Fruit fly (Drosophila melanogaster) whole organism, embryonic: ENCODE results near the gene Gcn5.

ENCODE experiments used
- Atf-2 ChIP-seq: fragments of 200-800 bp; sonication (Bioruptor generic); optimal IDR thresholded peaks from 2 replicates; lab custom pipeline; 2016; ENCODE audit warnings: missing biosample characterization, missing genetic modification characterization
- Blimp-1 ChIP-seq: fragments of 200-800 bp; sonication (Bioruptor generic); optimal IDR thresholded peaks from 3 replicates; lab custom pipeline; 2018; ENCODE audit warnings: missing biosample characterization, missing genetic modification characterization, mild to moderate bottlenecking, moderate library complexity, missing genetic modification reagents
- CG10462 ChIP-seq: fragments of 200-800 bp; sonication (Bioruptor generic); optimal IDR thresholded peaks from 2 replicates; lab custom pipeline; 2016; ENCODE audit warnings: missing biosample characterization, missing genetic modification characterization
- CG10565 ChIP-seq: fragments of 200-800 bp; sonication (Bioruptor generic); optimal IDR thresholded peaks from 3 replicates; lab custom pipeline; 2016; ENCODE audit warnings: missing biosample characterization, mild to moderate bottlenecking, missing genetic modification characterization
- CG10654 ChIP-seq: fragments of 200-800 bp; sonication (Bioruptor generic); optimal IDR thresholded peaks from 2 replicates; lab custom pipeline; 2016; ENCODE audit warnings: missing biosample characterization, missing genetic modification characterization
- CG12155 ChIP-seq: fragments of 200-800 bp; sonication (Bioruptor generic); optimal IDR thresholded peaks from 3 replicates; lab custom pipeline; 2016; ENCODE audit warnings: missing biosample characterization, missing genetic modification characterization
- CG12744 ChIP-seq: fragments of 200-800 bp; sonication (Bioruptor generic); optimal IDR thresholded peaks from 2 replicates; lab custom pipeline; 2016; ENCODE audit warnings: missing biosample characterization, missing genetic modification characterization
- CG13424 ChIP-seq: fragments of 200-800 bp; sonication (Bioruptor generic); optimal IDR thresholded peaks from 2 replicates; lab custom pipeline; 2019; ENCODE audit warnings: missing biosample characterization, mild to moderate bottlenecking, missing genetic modification characterization, moderate library complexity
- CG14710 ChIP-seq: fragments of 200-800 bp; sonication (Bioruptor generic); optimal IDR thresholded peaks from 3 replicates; lab custom pipeline; 2019; ENCODE audit warnings: missing biosample characterization, mild to moderate bottlenecking, missing genetic modification characterization, moderate library complexity
- CG16863 ChIP-seq: fragments of 200-800 bp; sonication (Bioruptor generic); optimal IDR thresholded peaks from 3 replicates; lab custom pipeline; 2016; ENCODE audit warnings: missing biosample characterization, missing genetic modification characterization
- CG17385 ChIP-seq: fragments of 200-800 bp; sonication (Bioruptor generic); optimal IDR thresholded peaks from 3 replicates; lab custom pipeline; 2018; ENCODE audit warnings: missing biosample characterization, mild to moderate bottlenecking, missing genetic modification characterization
- CG17568 ChIP-seq: fragments of 200-800 bp; sonication (Bioruptor generic); optimal IDR thresholded peaks from 2 replicates; lab custom pipeline; 2018; ENCODE audit warnings: missing biosample characterization, mild to moderate bottlenecking, missing genetic modification characterization, moderate library complexity
- CG17829 ChIP-seq: fragments of 200-800 bp; optimal IDR thresholded peaks from 2 replicates; lab custom pipeline; 2019; ENCODE audit warnings: missing biosample characterization, mild to moderate bottlenecking, missing genetic modification characterization, moderate library complexity
- CG18764 ChIP-seq: fragments of 200-800 bp; sonication (Bioruptor generic); optimal IDR thresholded peaks from 3 replicates; lab custom pipeline; 2016; ENCODE audit warnings: missing biosample characterization, missing genetic modification characterization
- CG2116 ChIP-seq: fragments of 200-800 bp; sonication (Bioruptor generic); optimal IDR thresholded peaks from 3 replicates; lab custom pipeline; 2018; ENCODE audit warnings: missing biosample characterization, mild to moderate bottlenecking, missing genetic modification characterization
- CG33213 ChIP-seq: fragments of 200-800 bp; sonication (Bioruptor generic); optimal IDR thresholded peaks from 3 replicates; lab custom pipeline; 2016; ENCODE audit warnings: missing biosample characterization, missing genetic modification characterization
- CG33557 ChIP-seq: fragments of 200-800 bp; sonication (Bioruptor generic); optimal IDR thresholded peaks from 2 replicates; lab custom pipeline; 2019; ENCODE audit warnings: missing biosample characterization, mild to moderate bottlenecking, missing genetic modification characterization, moderate library complexity
- CG34376 ChIP-seq: fragments of 200-800 bp; sonication (Bioruptor generic); optimal IDR thresholded peaks from 2 replicates; lab custom pipeline; 2018; ENCODE audit warnings: missing biosample characterization, mild to moderate bottlenecking, missing genetic modification characterization
- CG6175 ChIP-seq: fragments of 200-800 bp; sonication (Bioruptor generic); IDR thresholded peaks from 3 replicates; pipeline ENCODE4 v1.3.6; 2022; ENCODE audit warnings: missing biosample characterization, missing genetic modification characterization
- CG6765 ChIP-seq: fragments of 200-800 bp; sonication (Bioruptor generic); optimal IDR thresholded peaks from 3 replicates; lab custom pipeline; 2017; ENCODE audit warnings: missing biosample characterization, mild to moderate bottlenecking, missing genetic modification characterization
- CG7745 ChIP-seq: fragments of 200-800 bp; sonication (Bioruptor generic); optimal IDR thresholded peaks from 2 replicates; lab custom pipeline; 2018; ENCODE audit warnings: missing biosample characterization, mild to moderate bottlenecking, missing genetic modification characterization, moderate library complexity
- CG8089 ChIP-seq: fragments of 200-800 bp; sonication (Bioruptor generic); optimal IDR thresholded peaks from 3 replicates; lab custom pipeline; 2016; ENCODE audit warnings: missing biosample characterization, missing genetic modification characterization
- CG8924 ChIP-seq: fragments of 200-800 bp; optimal IDR thresholded peaks from 3 replicates; lab custom pipeline; 2019; ENCODE audit warnings: missing biosample characterization, mild to moderate bottlenecking, missing genetic modification characterization, moderate library complexity
- CG8944 ChIP-seq: fragments of 200-800 bp; sonication (Bioruptor generic); optimal IDR thresholded peaks from 3 replicates; lab custom pipeline; 2016; ENCODE audit warnings: missing biosample characterization, missing genetic modification characterization
- CG9215 ChIP-seq: fragments of 200-800 bp; sonication (Bioruptor generic); IDR thresholded peaks from 2 replicates; pipeline ENCODE4 v1.3.6; 2022; ENCODE audit warnings: missing biosample characterization, missing genetic modification characterization
- CG9609 ChIP-seq: fragments of 200-800 bp; sonication (Bioruptor generic); optimal IDR thresholded peaks from 3 replicates; lab custom pipeline; 2016; ENCODE audit warnings: missing biosample characterization, missing genetic modification characterization
- CG9727 ChIP-seq: fragments of 200-800 bp; sonication (Bioruptor generic); optimal IDR thresholded peaks from 3 replicates; lab custom pipeline; 2017; ENCODE audit warnings: missing biosample characterization, mild to moderate bottlenecking, missing genetic modification characterization
- D19B ChIP-seq: fragments of 200-800 bp; sonication (Bioruptor generic); optimal IDR thresholded peaks from 2 replicates; lab custom pipeline; 2017; ENCODE audit warnings: missing biosample characterization, mild to moderate bottlenecking, missing genetic modification characterization
- Dek ChIP-seq: fragments of 200-800 bp; sonication (Bioruptor generic); optimal IDR thresholded peaks from 3 replicates; lab custom pipeline; 2019; ENCODE audit warnings: missing biosample characterization, mild to moderate bottlenecking, missing genetic modification characterization, moderate library complexity
- Ets65A ChIP-seq: fragments of 200-800 bp; sonication (Bioruptor generic); peaks from one replicate; lab custom pipeline; 2016; ENCODE audit warnings: missing biosample characterization, missing genetic modification characterization
- Gug ChIP-seq: fragments of 200-800 bp; sonication (Bioruptor generic); IDR thresholded peaks from 4 replicates; pipeline ENCODE4 v1.3.6; 2022; ENCODE audit warnings: missing biosample characterization, missing genetic modification characterization
- Hand ChIP-seq: fragments of 200-800 bp; sonication (Bioruptor generic); optimal IDR thresholded peaks from 2 replicates; lab custom pipeline; 2017; ENCODE audit warnings: mild to moderate bottlenecking, missing biosample characterization, missing genetic modification reagents, missing genetic modification characterization
- Hr3 ChIP-seq: fragments of 200-800 bp; sonication (Bioruptor generic); optimal IDR thresholded peaks from 3 replicates; lab custom pipeline; 2016; ENCODE audit warnings: missing biosample characterization, missing genetic modification characterization
- Myb ChIP-seq: fragments of 200-800 bp; sonication (Bioruptor generic); optimal IDR thresholded peaks from 2 replicates; lab custom pipeline; 2016; ENCODE audit warnings: missing biosample characterization, missing genetic modification characterization
- NK7.1 ChIP-seq: fragments of 200-800 bp; sonication (Bioruptor generic); optimal IDR thresholded peaks from 3 replicates; lab custom pipeline; 2016; ENCODE audit warnings: missing biosample characterization, missing genetic modification characterization
- Nf-YB ChIP-seq: fragments of 200-800 bp; sonication (Bioruptor generic); optimal IDR thresholded peaks from 3 replicates; lab custom pipeline; 2019; ENCODE audit warnings: missing biosample characterization, mild to moderate bottlenecking, missing genetic modification characterization, moderate library complexity
- ab ChIP-seq: fragments of 200-800 bp; sonication (Bioruptor generic); optimal IDR thresholded peaks from 2 replicates; lab custom pipeline; 2016; ENCODE audit warnings: missing biosample characterization, missing genetic modification characterization
- ash1 ChIP-seq: fragments of 200-800 bp; sonication (Bioruptor generic); optimal IDR thresholded peaks from 2 replicates; lab custom pipeline; 2018; ENCODE audit warnings: missing biosample characterization, mild to moderate bottlenecking, missing genetic modification characterization
- cas ChIP-seq: fragments of 200-800 bp; sonication (Bioruptor generic); IDR thresholded peaks from 2 replicates; pipeline ENCODE4 v1.3.6; 2022; ENCODE audit warnings: missing biosample characterization, missing genetic modification characterization
- crp ChIP-seq, 2 experiments: fragments of 200-800 bp; sonication (Bioruptor generic); optimal IDR thresholded peaks; 2 replicates in 1 of 2; 3 replicates in 1 of 2; lab custom pipeline; 2017; ENCODE audit warnings: missing biosample characterization in 2 of 2, missing genetic modification characterization in 2 of 2, mild to moderate bottlenecking in 1 of 2, moderate library complexity in 1 of 2
- ems ChIP-seq: fragments of 200-800 bp; sonication (Bioruptor generic); optimal IDR thresholded peaks from 3 replicates; lab custom pipeline; 2016; ENCODE audit warnings: missing biosample characterization, missing genetic modification characterization
- gfzf ChIP-seq: fragments of 200-800 bp; sonication (Bioruptor generic); optimal IDR thresholded peaks from 2 replicates; lab custom pipeline; 2016; ENCODE audit warnings: missing biosample characterization, mild to moderate bottlenecking, missing genetic modification characterization, moderate library complexity
- kni ChIP-seq: fragments of 200-800 bp; sonication (Bioruptor generic); optimal IDR thresholded peaks from 3 replicates; lab custom pipeline; 2017; ENCODE audit warnings: mild to moderate bottlenecking, missing biosample characterization, missing genetic modification reagents, missing genetic modification characterization
- maf-S ChIP-seq: fragments of 200-800 bp; sonication (Bioruptor generic); optimal IDR thresholded peaks from 2 replicates; lab custom pipeline; 2016; ENCODE audit warnings: missing biosample characterization, missing genetic modification characterization
- pzg ChIP-seq: fragments of 200-800 bp; sonication (Bioruptor generic); optimal IDR thresholded peaks from 3 replicates; lab custom pipeline; 2018; ENCODE audit warnings: missing biosample characterization, mild to moderate bottlenecking, missing genetic modification characterization, moderate library complexity
- salm ChIP-seq: fragments of 200-800 bp; sonication (Bioruptor generic); optimal IDR thresholded peaks from 2 replicates; lab custom pipeline; 2018; ENCODE audit warnings: missing biosample characterization, mild to moderate bottlenecking, missing genetic modification characterization
- sim ChIP-seq: fragments of 200-800 bp; sonication (Bioruptor generic); IDR thresholded peaks from 2 replicates; pipeline ENCODE4 v1.3.6; 2022; ENCODE audit warnings: missing biosample characterization, missing genetic modification characterization
- slbo ChIP-seq: fragments of 200-800 bp; sonication (Bioruptor generic); IDR thresholded peaks from 2 replicates; pipeline ENCODE4 v1.3.6; 2022; ENCODE audit warnings: missing biosample characterization, missing genetic modification characterization
- sna ChIP-seq: fragments of 200-800 bp; sonication (Bioruptor generic); IDR thresholded peaks from 2 replicates; pipeline ENCODE4 v1.3.6; 2022; ENCODE audit warnings: missing biosample characterization, missing genetic modification characterization; ENCODE audit not compliant: partially characterized antibody
- ssp ChIP-seq: fragments of 200-800 bp; sonication (Bioruptor generic); IDR thresholded peaks from 2 replicates; pipeline ENCODE4 v1.3.6; 2022; ENCODE audit warnings: missing biosample characterization, missing genetic modification characterization

The Gcn5 gene

dm6 chr3L:12533392-12534070, 9.7 kb upstream of the Gcn5 start, which contains the start of the genes Tsf2 and CG34242 (continued):
- TF ChIP-seq crp (GFP tag; optimal IDR thresholded peaks at IDR 0.05; lab: Kevin White, UChicago) (peak in 1 of 2 experiments; percentile 70), gfzf (GFP tag; lab: Kevin White, UChicago) (peak; percentile 63), ssp (GFP tag; lab: Robert Waterston, UW) (peak; percentile 88), CG33557 (GFP tag; lab: Kevin White, UChicago) (no peak), CG6175 (GFP tag; lab: Robert Waterston, UW) (peak; percentile 84; the same call in 2 of the 3 replicates), CG18764 (GFP tag; lab: Kevin White, UChicago) (peak; percentile 18), CG17568 (GFP tag; lab: Kevin White, UChicago) (no peak), Hand (GFP tag; lab: Kevin White, UChicago) (no peak), Atf-2 (GFP tag; lab: Kevin White, UChicago) (no peak), CG16863 (GFP tag; lab: Kevin White, UChicago) (no peak), Blimp-1 (peak; percentile 72), CG12155 (GFP tag; lab: Kevin White, UChicago) (peak; percentile 1), Nf-YB (GFP tag; lab: Kevin White, UChicago) (no peak), Gug (GFP tag; lab: Robert Waterston, UW) (peak; percentile 91), Ets65A (GFP tag; lab: Kevin White, UChicago) (no peak), CG34376 (GFP tag; lab: Kevin White, UChicago) (no peak), CG17829 (peak; percentile 83), CG6765 (no peak), ems (GFP tag; lab: Kevin White, UChicago) (no peak), CG2116 (GFP tag; lab: Kevin White, UChicago) (peak; percentile 18), CG33213 (GFP tag; lab: Kevin White, UChicago) (peak; percentile 20), CG9727 (GFP tag; lab: Kevin White, UChicago) (no peak), maf-S (GFP tag; lab: Kevin White, UChicago) (no peak), ab (GFP tag; lab: Kevin White, UChicago) (no peak), sim (GFP tag; lab: Robert Waterston, UW) (peak; percentile 58; the same call in 1 of the 2 replicates), CG9609 (GFP tag; lab: Kevin White, UChicago) (no peak), CG8089 (GFP tag; lab: Kevin White, UChicago) (no peak), slbo (peak; percentile 69), CG9215 (GFP tag; lab: Robert Waterston, UW) (peak; percentile 86), NK7.1 (GFP tag; lab: Kevin White, UChicago) (no peak), pzg (GFP tag; lab: Kevin White, UChicago) (peak; percentile 57), D19B (GFP tag; lab: Kevin White, UChicago) (no peak), CG8944 (GFP tag; lab: Kevin White, UChicago) (no peak), Hr3 (GFP tag; lab: Kevin White, UChicago) (no peak), CG14710 (tag; lab: Kevin White, UChicago) (peak; percentile 91), Myb (no peak), sna (GFP tag; lab: Robert Waterston, UW) (no peak), CG10462 (GFP tag; lab: Kevin White, UChicago) (no peak), CG7745 (no peak), CG10654 (GFP tag; lab: Kevin White, UChicago) (peak; percentile 81), CG12744 (GFP tag; lab: Kevin White, UChicago) (no peak), CG10565 (GFP tag; lab: Kevin White, UChicago) (no peak), CG13424 (tag; lab: Kevin White, UChicago) (peak; percentile 8), CG17385 (GFP tag; lab: Kevin White, UChicago) (peak; percentile 25), cas (GFP tag; lab: Robert Waterston, UW) (peak; percentile 84), salm (peak; percentile 4), ash1 (GFP tag; lab: Kevin White, UChicago) (no peak), CG8924 (tag; lab: Kevin White, UChicago) (peak; percentile 86), kni (no peak), Dek (tag; lab: Kevin White, UChicago) (peak; percentile 73)
